Worm (Caenorhabditis elegans): Measurements from ENCODE around the gene nhr-173.

nhr-173 gene

ce11 chrX:6655163-6655562 is at the start of gene nhr-173:
TSS of gene nhr-173 (plus strand) at chrX:6655528.
- no peak for TF ChIP-seq ama-1 (optimal IDR thresholded peaks at IDR 0.05)

ce11 chrX:6606991-6607390 is 48.3 kb upstream of the nhr-173 start, which contains the start of gene cpr-6:
TSS of gene cpr-6 (plus strand) at chrX:6607207.
- TF ChIP-seq hmg-4 (GFP tag; optimal IDR thresholded peaks at IDR 0.05) = no peak
- no peak for TF ChIP-seq tra-4 (tag; optimal IDR thresholded peaks at IDR 0.05)
- no peak for TF ChIP-seq hnd-1 (tag; optimal IDR thresholded peaks at IDR 0.05)
- no peak for TF ChIP-seq flt-1 (GFP tag; IDR thresholded peaks at IDR 0.05)
- TF ChIP-seq pes-1 (GFP tag; IDR thresholded peaks at IDR 0.05) = no peak
- TF ChIP-seq tbx-11 (GFP tag; IDR thresholded peaks at IDR 0.05) = no peak
- no peak for TF ChIP-seq ceh-13 (GFP tag; optimal IDR thresholded peaks at IDR 0.05)
- no peak for TF ChIP-seq ceh-36 (tag; optimal IDR thresholded peaks at IDR 0.05)
- TF ChIP-seq sea-1 (GFP tag; conservative IDR thresholded peaks at IDR 0.05) = no peak
- TF ChIP-seq F13C5.2 (tag; optimal IDR thresholded peaks at IDR 0.05) = no peak

ce11 chrX:6607599-6607998 is 47.7 kb upstream of the nhr-173 start:
- TF ChIP-seq ama-1 (optimal IDR thresholded peaks at IDR 0.05) = no peak
- no peak for TF ChIP-seq aly-1 (tag; optimal IDR thresholded peaks at IDR 0.05)
- TF ChIP-seq hmg-4 (GFP tag; optimal IDR thresholded peaks at IDR 0.05) = no peak
- no peak for TF ChIP-seq B0310.2 (tag; optimal IDR thresholded peaks at IDR 0.05)
- no peak for TF ChIP-seq hmbx-1 (tag; optimal IDR thresholded peaks at IDR 0.05)
- TF ChIP-seq flt-1 (GFP tag; IDR thresholded peaks at IDR 0.05) = no peak
- TF ChIP-seq F13C5.2 (tag; optimal IDR thresholded peaks at IDR 0.05) = no peak
- no peak for TF ChIP-seq tbx-37 (GFP tag; conservative IDR thresholded peaks at IDR 0.05)
- TF ChIP-seq tbx-11 (GFP tag; IDR thresholded peaks at IDR 0.05) = no peak
- TF ChIP-seq ceh-36 (tag; optimal IDR thresholded peaks at IDR 0.05) = no peak
- no peak for TF ChIP-seq ets-7 (tag; optimal IDR thresholded peaks at IDR 0.05)
- TF ChIP-seq scrt-1 (GFP tag; IDR thresholded peaks at IDR 0.05) = no peak
- TF ChIP-seq pes-1 (GFP tag; IDR thresholded peaks at IDR 0.05) = no peak
- no peak for TF ChIP-seq hnd-1 (tag; optimal IDR thresholded peaks at IDR 0.05)
- TF ChIP-seq ceh-13 (GFP tag; optimal IDR thresholded peaks at IDR 0.05) = no peak
- no peak for TF ChIP-seq sea-1 (GFP tag; conservative IDR thresholded peaks at IDR 0.05)
- no peak for TF ChIP-seq tra-4 (tag; optimal IDR thresholded peaks at IDR 0.05)

ce11 chrX:6609251-6609650 is 46.1 kb upstream of the nhr-173 start:
- TF ChIP-seq tbx-11 (GFP tag; IDR thresholded peaks at IDR 0.05) (no peak), hnd-1 (tag; optimal IDR thresholded peaks at IDR 0.05) (no peak), flt-1 (GFP tag; IDR thresholded peaks at IDR 0.05) (no peak), pes-1 (GFP tag; IDR thresholded peaks at IDR 0.05) (no peak), ceh-36 (tag; optimal IDR thresholded peaks at IDR 0.05) (no peak), aly-1 (tag; optimal IDR thresholded peaks at IDR 0.05) (no peak), ceh-13 (GFP tag; optimal IDR thresholded peaks at IDR 0.05) (no peak), ama-1 (optimal IDR thresholded peaks at IDR 0.05) (no peak), ets-7 (tag; optimal IDR thresholded peaks at IDR 0.05) (no peak), F13C5.2 (tag; optimal IDR thresholded peaks at IDR 0.05) (no peak), tbx-37 (GFP tag; conservative IDR thresholded peaks at IDR 0.05) (no peak), hmbx-1 (tag; optimal IDR thresholded peaks at IDR 0.05) (no peak), sea-1 (GFP tag; conservative IDR thresholded peaks at IDR 0.05) (no peak), hmg-4 (GFP tag; optimal IDR thresholded peaks at IDR 0.05) (no peak), B0310.2 (tag; optimal IDR thresholded peaks at IDR 0.05) (no peak), scrt-1 (GFP tag; IDR thresholded peaks at IDR 0.05) (no peak), tra-4 (tag; optimal IDR thresholded peaks at IDR 0.05) (no peak)

ce11 chrX:6609717-6610116 is 45.6 kb upstream of the nhr-173 start, which contains the start of gene C25B8.8:
TSS of gene C25B8.8 (plus strand) at chrX:6610017.
- TF ChIP-seq tbx-37 (GFP tag; conservative IDR thresholded peaks at IDR 0.05) = no peak
- no peak for TF ChIP-seq aly-1 (tag; optimal IDR thresholded peaks at IDR 0.05)
- no peak for TF ChIP-seq scrt-1 (GFP tag; IDR thresholded peaks at IDR 0.05)
- TF ChIP-seq ama-1 (optimal IDR thresholded peaks at IDR 0.05) = no peak
- no peak for TF ChIP-seq hmbx-1 (tag; optimal IDR thresholded peaks at IDR 0.05)
- TF ChIP-seq ceh-36 (tag; optimal IDR thresholded peaks at IDR 0.05) = no peak
- no peak for TF ChIP-seq tra-4 (tag; optimal IDR thresholded peaks at IDR 0.05)
- TF ChIP-seq pes-1 (GFP tag; IDR thresholded peaks at IDR 0.05) = no peak
- TF ChIP-seq flt-1 (GFP tag; IDR thresholded peaks at IDR 0.05) = no peak
- TF ChIP-seq hnd-1 (tag; optimal IDR thresholded peaks at IDR 0.05) = no peak
- no peak for TF ChIP-seq hmg-4 (GFP tag; optimal IDR thresholded peaks at IDR 0.05)
- no peak for TF ChIP-seq ceh-13 (GFP tag; optimal IDR thresholded peaks at IDR 0.05)

ce11 chrX:6613537-6613936 is 41.8 kb upstream of the nhr-173 start:
- TF ChIP-seq ets-7 (tag; optimal IDR thresholded peaks at IDR 0.05) (no peak), ceh-36 (tag; optimal IDR thresholded peaks at IDR 0.05) (no peak), F13C5.2 (tag; optimal IDR thresholded peaks at IDR 0.05) (no peak), flt-1 (GFP tag; IDR thresholded peaks at IDR 0.05) (no peak), hmg-4 (GFP tag; optimal IDR thresholded peaks at IDR 0.05) (no peak), ceh-13 (GFP tag; optimal IDR thresholded peaks at IDR 0.05) (no peak)

- 0 out of 2 replicates have a peak, but pooled peaks have one; percentile 57 for TF ChIP-seq sea-1 (GFP tag; conservative IDR thresholded peaks at IDR 0.05)
- no peak for TF ChIP-seq hmg-4 (GFP tag; optimal IDR thresholded peaks at IDR 0.05)
These were observed 37.7 kb upstream of the nhr-173 start for ce11 chrX:6617622-6618021.

- no peak for TF ChIP-seq ets-7 (tag; optimal IDR thresholded peaks at IDR 0.05)
- no peak for TF ChIP-seq hmg-4 (GFP tag; optimal IDR thresholded peaks at IDR 0.05)
- no peak for TF ChIP-seq sea-1 (GFP tag; conservative IDR thresholded peaks at IDR 0.05)
- TF ChIP-seq F13C5.2 (tag; optimal IDR thresholded peaks at IDR 0.05) = no peak
- TF ChIP-seq ceh-13 (GFP tag; optimal IDR thresholded peaks at IDR 0.05) = no peak
- no peak for TF ChIP-seq aly-1 (tag; optimal IDR thresholded peaks at IDR 0.05)
- TF ChIP-seq B0310.2 (tag; optimal IDR thresholded peaks at IDR 0.05) = no peak
- no peak for TF ChIP-seq tbx-11 (GFP tag; IDR thresholded peaks at IDR 0.05)
- no peak for TF ChIP-seq ama-1 (optimal IDR thresholded peaks at IDR 0.05)
- TF ChIP-seq tra-4 (tag; optimal IDR thresholded peaks at IDR 0.05) = no peak
- TF ChIP-seq scrt-1 (GFP tag; IDR thresholded peaks at IDR 0.05) = no peak
- TF ChIP-seq ceh-36 (tag; optimal IDR thresholded peaks at IDR 0.05) = no peak
These were observed 36.6 kb upstream of the nhr-173 start, which contains the start of gene kqt-1 for ce11 chrX:6618712-6619111. TSS of gene kqt-1 (plus strand) at chrX:6619012.
